Fruit fly (Drosophila melanogaster): ENCODE data around the gene CG42266.

dm6 chr2L:16329102-16329520, 11.1 kb downstream of the CG42266 start, which contains the start of gene mRpL4:
- TF ChIP-seq foxo (GFP tag; optimal IDR thresholded peaks at IDR 0.05) = peak in 1 of 2 experiments; percentile 71
- TF ChIP-seq Myc (optimal IDR thresholded peaks at IDR 0.05) = no peak
- no peak for TF ChIP-seq rgr (GFP tag; optimal IDR thresholded peaks at IDR 0.05)
- TF ChIP-seq tai (GFP tag; optimal IDR thresholded peaks at IDR 0.05) = peak; percentile 85
- TF ChIP-seq Jra (GFP tag; optimal IDR thresholded peaks at IDR 0.05) = peak; percentile 57
- TF ChIP-seq fru (GFP tag; optimal IDR thresholded peaks at IDR 0.05) = no peak
- TF ChIP-seq lola (GFP tag; optimal IDR thresholded peaks at IDR 0.05) = no peak
